Worm (Caenorhabditis elegans): ENCODE measurements around the gene T07G12.3.

DNA sequence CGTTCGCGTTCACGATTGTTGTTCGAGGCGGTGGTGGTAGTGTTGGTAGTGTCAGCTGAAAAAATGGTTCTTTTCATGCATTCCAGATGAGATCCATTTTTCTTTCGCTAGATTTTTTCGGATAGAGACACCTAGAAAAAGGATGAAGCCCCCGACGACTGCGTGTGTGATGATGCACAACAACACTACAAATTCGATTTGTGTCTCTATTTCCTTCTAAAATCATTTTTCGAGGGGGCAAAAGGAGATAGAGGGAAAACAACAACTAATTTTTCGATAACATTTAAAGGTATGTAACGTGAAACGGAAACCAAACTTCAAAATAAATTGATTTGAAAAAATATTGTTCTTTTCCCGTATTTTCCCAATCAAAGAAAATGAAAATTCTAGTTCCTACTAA lies 33.3 kb upstream of the T07G12.3 start:
- TF ChIP-seq nhr-25 (tag; optimal IDR thresholded peaks at IDR 0.05) (no peak), mdl-1 (tag; optimal IDR thresholded peaks at IDR 0.05) (no peak), snpc-4 (tag; optimal IDR thresholded peaks at IDR 0.05) (no peak), R02D3.7 (tag; optimal IDR thresholded peaks at IDR 0.05) (no peak), pqm-1 (tag; optimal IDR thresholded peaks at IDR 0.05) (no peak), unc-62 (GFP tag; optimal IDR thresholded peaks at IDR 0.05) (no peak), egl-5 (tag; optimal IDR thresholded peaks at IDR 0.05) (no peak), nhr-76 (tag; optimal IDR thresholded peaks at IDR 0.05) (no peak), lin-15B (tag; optimal IDR thresholded peaks at IDR 0.05) (no peak), fos-1 (tag; optimal IDR thresholded peaks at IDR 0.05) (no peak)
